Fruit fly (Drosophila melanogaster) whole organism, prepupa: ENCODE data around the gene KLHL18.

ENCODE experiments used
- CG10669 ChIP-seq: fragments of 200-800 bp; sonication (Bioruptor generic); optimal IDR thresholded peaks from 3 replicates; lab custom pipeline; 2018; ENCODE audit warnings: missing biosample characterization, mild to moderate bottlenecking, missing genetic modification characterization, moderate library complexity
- CG11902 ChIP-seq: fragments of 200-800 bp; sonication (Bioruptor generic); optimal IDR thresholded peaks from 3 replicates; lab custom pipeline; 2016; ENCODE audit warnings: missing biosample characterization, missing genetic modification characterization
- CG15336 ChIP-seq: fragments of 200-800 bp; sonication (Bioruptor generic); IDR thresholded peaks from 2 replicates; pipeline ENCODE4 v1.3.6; 2022; ENCODE audit warnings: missing biosample characterization, missing genetic modification characterization
- CG16779 ChIP-seq: fragments of 200-800 bp; sonication (Bioruptor generic); optimal IDR thresholded peaks from 3 replicates; lab custom pipeline; 2017; ENCODE audit warnings: missing biosample characterization, mild to moderate bottlenecking, missing genetic modification characterization
- CG32006 ChIP-seq: fragments of 200-800 bp; sonication (Bioruptor generic); optimal IDR thresholded peaks from 3 replicates; lab custom pipeline; 2017; ENCODE audit warnings: missing biosample characterization, mild to moderate bottlenecking, missing genetic modification characterization
- CG34406 ChIP-seq: fragments of 200-800 bp; sonication (Bioruptor generic); optimal IDR thresholded peaks from 3 replicates; lab custom pipeline; 2016; ENCODE audit warnings: missing biosample characterization, missing genetic modification characterization
- CG3919 ChIP-seq: fragments of 200-800 bp; sonication (Bioruptor generic); optimal IDR thresholded peaks from 3 replicates; lab custom pipeline; 2016; ENCODE audit warnings: missing biosample characterization, missing genetic modification characterization
- CG6163 ChIP-seq: fragments of 200-800 bp; sonication (Bioruptor generic); IDR thresholded peaks from 3 replicates; pipeline ENCODE4 v1.3.6; 2022; ENCODE audit warnings: missing biosample characterization, missing genetic modification characterization
- CG6276 ChIP-seq: fragments of 200-800 bp; sonication (Bioruptor generic); optimal IDR thresholded peaks from 2 replicates; lab custom pipeline; 2017; ENCODE audit warnings: missing biosample characterization, mild to moderate bottlenecking, missing genetic modification characterization
- CG6808 ChIP-seq: fragments of 200-800 bp; sonication (Bioruptor generic); optimal IDR thresholded peaks from 3 replicates; lab custom pipeline; 2017; ENCODE audit warnings: missing biosample characterization, missing genetic modification characterization, mild to moderate bottlenecking, moderate library complexity, missing genetic modification reagents
- CG6854 ChIP-seq: fragments of 200-800 bp; sonication (Bioruptor generic); optimal IDR thresholded peaks from 2 replicates; lab custom pipeline; 2017; ENCODE audit warnings: missing biosample characterization, mild to moderate bottlenecking, missing genetic modification characterization
- CG8119 ChIP-seq: fragments of 200-800 bp; sonication (Bioruptor generic); IDR thresholded peaks from 3 replicates; pipeline ENCODE4 v1.3.6; 2022; ENCODE audit warnings: missing biosample characterization, missing genetic modification characterization
- CG8319 ChIP-seq: fragments of 200-800 bp; sonication (Bioruptor generic); optimal IDR thresholded peaks from 3 replicates; lab custom pipeline; 2016; ENCODE audit warnings: missing biosample characterization, missing genetic modification characterization
- CG8632 ChIP-seq: fragments of 200-800 bp; sonication (Bioruptor generic); optimal IDR thresholded peaks from 3 replicates; lab custom pipeline; 2016; ENCODE audit warnings: missing biosample characterization, missing genetic modification characterization
- Eip78C ChIP-seq: fragments of 200-800 bp; sonication (Bioruptor generic); peaks from one replicate; lab custom pipeline; 2016; ENCODE audit warnings: missing biosample characterization, missing genetic modification characterization
- Ets21C ChIP-seq: fragments of 200-800 bp; sonication (Bioruptor generic); optimal IDR thresholded peaks from 3 replicates; lab custom pipeline; 2016; ENCODE audit warnings: missing biosample characterization, missing genetic modification characterization
- Ets96B ChIP-seq: fragments of 200-800 bp; optimal IDR thresholded peaks from 2 replicates; lab custom pipeline; 2019; ENCODE audit warnings: missing biosample characterization, mild to moderate bottlenecking, missing genetic modification characterization, moderate library complexity
- Gug ChIP-seq: fragments of 200-800 bp; sonication (Bioruptor generic); IDR thresholded peaks from 2 replicates; pipeline ENCODE4 v1.3.6; 2022; ENCODE audit warnings: missing biosample characterization, missing genetic modification characterization
- Hr38 ChIP-seq: sonication (Bioruptor generic); optimal IDR thresholded peaks from 2 replicates; lab custom pipeline; 2016; ENCODE audit warnings: missing biosample characterization, missing genetic modification characterization
- Hr4 ChIP-seq: fragments of 200-800 bp; sonication (Bioruptor generic); optimal IDR thresholded peaks from 3 replicates; lab custom pipeline; 2016; ENCODE audit warnings: missing biosample characterization, missing genetic modification characterization
- Lpt ChIP-seq: fragments of 200-800 bp; sonication (Bioruptor generic); optimal IDR thresholded peaks from 3 replicates; lab custom pipeline; 2016; ENCODE audit warnings: missing biosample characterization, missing genetic modification characterization
- Met ChIP-seq: fragments of 200-800 bp; sonication (Bioruptor generic); optimal IDR thresholded peaks from 3 replicates; lab custom pipeline; 2016; ENCODE audit warnings: missing biosample characterization, missing genetic modification characterization
- OdsH ChIP-seq: fragments of 200-800 bp; sonication (Bioruptor generic); optimal IDR thresholded peaks from 3 replicates; lab custom pipeline; 2016; ENCODE audit warnings: missing biosample characterization, missing genetic modification characterization
- Smox ChIP-seq: fragments of 200-800 bp; sonication (Bioruptor generic); optimal IDR thresholded peaks from 3 replicates; lab custom pipeline; 2016; ENCODE audit warnings: missing biosample characterization, missing genetic modification characterization
- Sox102F ChIP-seq: fragments of 200-800 bp; sonication (Bioruptor generic); optimal IDR thresholded peaks from 2 replicates; lab custom pipeline; 2016; ENCODE audit warnings: missing biosample characterization, mild to moderate bottlenecking, missing genetic modification characterization
- Sox14 ChIP-seq: fragments of 200-800 bp; sonication (Bioruptor generic); optimal IDR thresholded peaks from 3 replicates; lab custom pipeline; 2016; ENCODE audit warnings: missing biosample characterization, missing genetic modification characterization
- achi ChIP-seq: fragments of 200-800 bp; sonication (Bioruptor generic); optimal IDR thresholded peaks from 3 replicates; lab custom pipeline; 2016; ENCODE audit warnings: missing biosample characterization, missing genetic modification characterization
- acj6 ChIP-seq: fragments of 200-800 bp; sonication (Bioruptor generic); optimal IDR thresholded peaks from 3 replicates; lab custom pipeline; 2016; ENCODE audit warnings: missing biosample characterization, missing genetic modification characterization
- cyc ChIP-seq: fragments of 200-800 bp; sonication (Bioruptor generic); optimal IDR thresholded peaks from 3 replicates; lab custom pipeline; 2016; ENCODE audit warnings: missing biosample characterization, missing genetic modification characterization
- eg ChIP-seq: fragments of 200-800 bp; sonication (Bioruptor generic); IDR thresholded peaks from 3 replicates; pipeline ENCODE4 v1.3.6; 2022; ENCODE audit warnings: missing biosample characterization, missing genetic modification characterization
- esn ChIP-seq: fragments of 200-800 bp; sonication (Bioruptor generic); optimal IDR thresholded peaks from 2 replicates; lab custom pipeline; 2016; ENCODE audit warnings: missing biosample characterization, mild to moderate bottlenecking, missing genetic modification characterization, moderate library complexity
- fd85E ChIP-seq: fragments of 200-800 bp; sonication (Bioruptor generic); optimal IDR thresholded peaks from 3 replicates; lab custom pipeline; 2016; ENCODE audit warnings: missing biosample characterization, missing genetic modification characterization
- fkh ChIP-seq: fragments of 200-800 bp; sonication (Bioruptor generic); optimal IDR thresholded peaks from 3 replicates; lab custom pipeline; 2017; ENCODE audit warnings: missing biosample characterization, mild to moderate bottlenecking, missing genetic modification characterization, moderate library complexity
- lz ChIP-seq: fragments of 200-800 bp; sonication (Bioruptor generic); optimal IDR thresholded peaks from 3 replicates; lab custom pipeline; 2016; ENCODE audit warnings: missing biosample characterization, missing genetic modification characterization
- net ChIP-seq: fragments of 200-800 bp; sonication (Bioruptor generic); optimal IDR thresholded peaks from 3 replicates; lab custom pipeline; 2016; ENCODE audit warnings: missing biosample characterization, missing genetic modification characterization
- salr ChIP-seq, 2 experiments: fragments of 200-800 bp; sonication (Bioruptor generic); optimal IDR thresholded peaks; 3 replicates each; lab custom pipeline; 2016 to 2018; ENCODE audit warnings: missing biosample characterization in 2 of 2, missing genetic modification characterization in 2 of 2, mild to moderate bottlenecking in 1 of 2
- ss ChIP-seq, 2 experiments: fragments of 200-800 bp; sonication (Bioruptor generic); optimal IDR thresholded peaks; 2 replicates in 1 of 2; 3 replicates in 1 of 2; lab custom pipeline; 2017 to 2018; ENCODE audit warnings: mild to moderate bottlenecking in 2 of 2, missing biosample characterization in 2 of 2, missing genetic modification characterization in 2 of 2, moderate library complexity in 1 of 2
- svp ChIP-seq: fragments of 200-800 bp; sonication (Bioruptor generic); peaks from one replicate; lab custom pipeline; 2016; ENCODE audit warnings: missing biosample characterization, missing genetic modification characterization
- topi ChIP-seq: fragments of 200-800 bp; sonication (Bioruptor generic); optimal IDR thresholded peaks from 3 replicates; lab custom pipeline; 2016; ENCODE audit warnings: missing biosample characterization, missing genetic modification characterization
- vri ChIP-seq: fragments of 200-800 bp; sonication (Bioruptor generic); optimal IDR thresholded peaks from 3 replicates; lab custom pipeline; 2016; ENCODE audit warnings: missing biosample characterization, mild to moderate bottlenecking, missing genetic modification characterization

The KLHL18 gene

dm6 chr3R:11979879-11980571 is 30.2 kb downstream of the KLHL18 start, which contains the start of gene CG18547 (continued):
- no peak for TF ChIP-seq fd85E (GFP tag; lab: Kevin White, UChicago)
- peak; percentile 54 for TF ChIP-seq topi (GFP tag; lab: Kevin White, UChicago)
- peak; percentile 49 for TF ChIP-seq cyc (GFP tag; lab: Kevin White, UChicago)
- TF ChIP-seq Lpt, result peak; percentile 3
- TF ChIP-seq CG8319 (GFP tag; lab: Kevin White, UChicago), result no peak
- TF ChIP-seq CG6808 (GFP tag; lab: Kevin White, UChicago), result peak; percentile 5
- TF ChIP-seq eg (GFP tag; lab: Robert Waterston, UW), result no peak
- TF ChIP-seq CG6276 (GFP tag; lab: Kevin White, UChicago), result no peak
- peak; percentile 14 for TF ChIP-seq vri (GFP tag; lab: Kevin White, UChicago)

dm6 chr3R:11978278-11978677 is 32.0 kb downstream of the KLHL18 start:
- TF ChIP-seq Sox102F (GFP tag; lab: Kevin White, UChicago), result no peak
- no peak for TF ChIP-seq CG11902 (GFP tag; lab: Kevin White, UChicago)
- no peak for TF ChIP-seq net (GFP tag; lab: Kevin White, UChicago)
- no peak for TF ChIP-seq CG6276 (GFP tag; lab: Kevin White, UChicago)
- no peak for TF ChIP-seq Ets21C (GFP tag; lab: Kevin White, UChicago)
- TF ChIP-seq CG8632 (GFP tag; lab: Kevin White, UChicago), result no peak
- no peak for TF ChIP-seq Gug
- TF ChIP-seq fkh (GFP tag; lab: Kevin White, UChicago), result no peak
- TF ChIP-seq topi (GFP tag; lab: Kevin White, UChicago), result no peak
- no peak for TF ChIP-seq CG16779 (tag; lab: Kevin White, UChicago)
- TF ChIP-seq vri (GFP tag; lab: Kevin White, UChicago), result peak; percentile 5
- TF ChIP-seq svp, result peak; percentile 92
- TF ChIP-seq, all 60 proteins: peak for 2

dm6 chr3R:11977336-11977678 is 32.9 kb downstream of the KLHL18 start:
- TF ChIP-seq OdsH (GFP tag; lab: Kevin White, UChicago) (peak; percentile 9), net (GFP tag; lab: Kevin White, UChicago) (no peak), Sox14 (GFP tag; lab: Kevin White, UChicago) (no peak), achi (GFP tag; lab: Kevin White, UChicago) (peak; percentile 38), CG8319 (GFP tag; lab: Kevin White, UChicago) (no peak), CG10669 (peak; percentile 17), Smox (GFP tag; lab: Kevin White, UChicago) (no peak), CG34406 (GFP tag; lab: Kevin White, UChicago) (peak; percentile 18), CG11902 (GFP tag; lab: Kevin White, UChicago) (no peak), Met (GFP tag; lab: Kevin White, UChicago) (no peak), CG8119 (peak; percentile 63; the same call in 2 of the 3 replicates), acj6 (GFP tag; lab: Kevin White, UChicago) (peak; percentile 27), CG6276 (GFP tag; lab: Kevin White, UChicago) (peak; percentile 50), lz (GFP tag; lab: Kevin White, UChicago) (no peak), CG6163 (GFP tag; lab: Robert Waterston, UW) (0 out of 3 replicates have a peak, but pooled peaks have one; percentile 6), ss (GFP tag; optimal IDR thresholded peaks at IDR 0.05; lab: Kevin White, UChicago) (no peak), CG6854 (GFP tag; lab: Kevin White, UChicago) (no peak), CG16779 (tag; lab: Kevin White, UChicago) (peak; percentile 4), salr (GFP tag; optimal IDR thresholded peaks at IDR 0.05; lab: Kevin White, UChicago) (peak in 1 of 2 experiments; percentile 18), Hr38 (GFP tag; lab: Kevin White, UChicago) (no peak), svp (peak; percentile 75), CG15336 (GFP tag; lab: Robert Waterston, UW) (peak; percentile 66), Ets96B (tag; lab: Kevin White, UChicago) (peak; percentile 27), Eip78C (GFP tag; lab: Kevin White, UChicago) (peak; percentile 43), Hr4 (peak; percentile 41), CG3919 (GFP tag; lab: Kevin White, UChicago) (peak; percentile 34), esn (GFP tag; lab: Kevin White, UChicago) (peak; percentile 34), CG32006 (peak; percentile 55)
- TF ChIP-seq, all 60 proteins: peak for 18
